Worm (Caenorhabditis elegans) whole organism, L2 larva: ENCODE results near the gene clec-250.

Experiments
- unc-39 ChIP-seq: fragments of 150-350 bp; optimal IDR thresholded peaks from 2 replicates; lab custom pipeline; 2014; ENCODE audit warnings: missing biosample characterization, missing genetic modification characterization
- unc-62 ChIP-seq: fragments of 150-350 bp; optimal IDR thresholded peaks from 2 replicates; lab custom pipeline; 2014; ENCODE audit warnings: missing biosample characterization, missing genetic modification reagents, missing genetic modification characterization
- ztf-11 ChIP-seq: sonication (generic microtip); optimal IDR thresholded peaks from 2 replicates; lab custom pipeline; 2017; ENCODE audit warnings: missing biosample characterization, missing genetic modification characterization

DNA sequence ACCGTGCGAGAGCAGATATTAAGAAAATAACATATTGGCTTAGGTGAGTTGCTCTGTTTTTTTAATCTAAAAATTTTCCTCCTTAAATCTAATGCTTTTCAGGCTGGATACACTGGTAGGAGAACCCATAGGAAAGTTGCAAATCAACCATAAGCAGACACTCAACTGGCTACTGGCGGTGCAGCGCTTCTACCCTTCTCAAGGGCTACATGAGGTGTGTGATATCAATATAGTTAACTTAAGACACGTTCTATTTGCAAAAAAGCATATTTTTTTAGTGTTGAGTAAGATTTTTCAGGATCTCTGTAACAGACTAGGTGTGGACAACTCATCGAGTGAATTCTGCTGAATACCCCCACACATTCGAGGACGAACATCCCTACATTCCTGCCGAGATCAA lies 34.0 kb downstream of the clec-250 start:
- TF ChIP-seq ztf-11 (tag; lab: Kevin White, UChicago) (no peak), unc-39 (tag; lab: Kevin White, UChicago) (no peak), unc-62 (GFP tag; lab: Kevin White, UChicago) (no peak)
